Fruit fly (Drosophila melanogaster) whole organism, embryonic: Measurements from ENCODE around the gene crol.

ENCODE experiments used
- Ada2b ChIP-seq: fragments of 200-800 bp; sonication (Bioruptor generic); IDR thresholded peaks from 2 replicates; pipeline ENCODE4 v1.3.6; 2022; ENCODE audit warnings: missing biosample characterization, missing genetic modification characterization
- BEAF-32 ChIP-seq: fragments of 200-800 bp; sonication (Bioruptor generic); optimal IDR thresholded peaks from 3 replicates; lab custom pipeline; 2017; ENCODE audit warnings: missing biosample characterization, missing genetic modification characterization, mild to moderate bottlenecking, moderate library complexity, missing genetic modification reagents
- Blimp-1 ChIP-seq: fragments of 200-800 bp; sonication (Bioruptor generic); optimal IDR thresholded peaks from 3 replicates; lab custom pipeline; 2018; ENCODE audit warnings: missing biosample characterization, missing genetic modification characterization, mild to moderate bottlenecking, moderate library complexity, missing genetic modification reagents
- CG10321 ChIP-seq: fragments of 200-800 bp; sonication (Bioruptor generic); IDR thresholded peaks from 2 replicates; pipeline ENCODE4 v1.3.6; 2022; ENCODE audit warnings: missing biosample characterization, missing genetic modification characterization
- CG10366 ChIP-seq: fragments of 200-800 bp; sonication (Bioruptor generic); IDR thresholded peaks from 2 replicates; pipeline ENCODE4 v1.3.6; 2022; ENCODE audit warnings: missing biosample characterization, missing genetic modification characterization
- CG11093 ChIP-seq: fragments of 200-800 bp; sonication (Bioruptor generic); IDR thresholded peaks from 3 replicates; pipeline ENCODE4 v1.3.6; 2022; ENCODE audit warnings: missing biosample characterization, missing genetic modification characterization
- CG11696 ChIP-seq: fragments of 200-800 bp; sonication (Bioruptor generic); IDR thresholded peaks from 2 replicates; pipeline ENCODE4 v1.3.6; 2022; ENCODE audit warnings: missing biosample characterization, missing genetic modification characterization
- CG12236 ChIP-seq: fragments of 200-800 bp; sonication (Bioruptor generic); optimal IDR thresholded peaks from 2 replicates; lab custom pipeline; 2016; ENCODE audit warnings: missing biosample characterization, missing genetic modification characterization
- CG14710 ChIP-seq: fragments of 200-800 bp; sonication (Bioruptor generic); optimal IDR thresholded peaks from 3 replicates; lab custom pipeline; 2019; ENCODE audit warnings: missing biosample characterization, mild to moderate bottlenecking, missing genetic modification characterization, moderate library complexity
- CG17912 ChIP-seq: fragments of 200-800 bp; sonication (Bioruptor generic); optimal IDR thresholded peaks from 2 replicates; lab custom pipeline; 2018; ENCODE audit warnings: missing biosample characterization, mild to moderate bottlenecking, missing genetic modification characterization
- CG18599 ChIP-seq: fragments of 200-800 bp; sonication (Bioruptor generic); optimal IDR thresholded peaks from 3 replicates; lab custom pipeline; 2017; ENCODE audit warnings: missing biosample characterization, missing genetic modification characterization, mild to moderate bottlenecking, moderate library complexity, missing genetic modification reagents
- CG2678 ChIP-seq: fragments of 200-800 bp; sonication (Bioruptor generic); optimal IDR thresholded peaks from 3 replicates; lab custom pipeline; 2019; ENCODE audit warnings: missing biosample characterization, mild to moderate bottlenecking, missing genetic modification characterization, moderate library complexity
- CG42726 ChIP-seq: fragments of 200-800 bp; sonication (Bioruptor generic); IDR thresholded peaks from 2 replicates; pipeline ENCODE4 v1.3.6; 2022; ENCODE audit warnings: missing biosample characterization, missing genetic modification characterization; ENCODE audit not compliant: partially characterized antibody
- CG7745 ChIP-seq: fragments of 200-800 bp; sonication (Bioruptor generic); optimal IDR thresholded peaks from 2 replicates; lab custom pipeline; 2018; ENCODE audit warnings: missing biosample characterization, mild to moderate bottlenecking, missing genetic modification characterization, moderate library complexity
- CG7786 ChIP-seq: fragments of 200-800 bp; sonication (Bioruptor generic); optimal IDR thresholded peaks from 2 replicates; lab custom pipeline; 2016; ENCODE audit warnings: missing biosample characterization, missing genetic modification characterization
- CkIIα-i1 ChIP-seq: fragments of 200-800 bp; sonication (Bioruptor generic); IDR thresholded peaks from 2 replicates; pipeline ENCODE4 v1.3.6; 2022; ENCODE audit warnings: missing biosample characterization, missing genetic modification characterization
- Doc3 ChIP-seq: fragments of 200-800 bp; sonication (Bioruptor generic); IDR thresholded peaks from 3 replicates; pipeline ENCODE4 v1.3.6; 2022; ENCODE audit warnings: missing biosample characterization, missing genetic modification characterization; ENCODE audit not compliant: partially characterized antibody
- Dp ChIP-seq: fragments of 200-800 bp; sonication (Bioruptor generic); optimal IDR thresholded peaks from 2 replicates; lab custom pipeline; 2018; ENCODE audit warnings: missing biosample characterization, mild to moderate bottlenecking, missing genetic modification characterization, moderate library complexity
- E2f1 ChIP-seq: fragments of 200-800 bp; sonication (Bioruptor generic); IDR thresholded peaks from 2 replicates; pipeline ENCODE4 v1.3.6; 2022; ENCODE audit warnings: missing biosample characterization, missing genetic modification characterization
- E2f2 ChIP-seq: fragments of 200-800 bp; sonication (Bioruptor generic); IDR thresholded peaks from 2 replicates; pipeline ENCODE4 v1.3.6; 2022; ENCODE audit warnings: missing biosample characterization, missing genetic modification characterization
- Fer1 ChIP-seq: fragments of 200-800 bp; sonication (Bioruptor generic); optimal IDR thresholded peaks from 2 replicates; lab custom pipeline; 2017; ENCODE audit warnings: missing biosample characterization, mild to moderate bottlenecking, missing genetic modification characterization
- HLH3B ChIP-seq: fragments of 200-800 bp; sonication (Bioruptor generic); IDR thresholded peaks from 2 replicates; pipeline ENCODE4 v1.3.6; 2022; ENCODE audit warnings: missing biosample characterization, missing genetic modification characterization
- Hmx ChIP-seq: fragments of 200-800 bp; sonication (Bioruptor generic); optimal IDR thresholded peaks from 2 replicates; lab custom pipeline; 2016; ENCODE audit warnings: missing biosample characterization, missing genetic modification characterization
- Lhr ChIP-seq: fragments of 200-800 bp; sonication (Bioruptor generic); optimal IDR thresholded peaks from 3 replicates; lab custom pipeline; 2017; ENCODE audit warnings: mild to moderate bottlenecking, missing biosample characterization, missing genetic modification reagents, missing genetic modification characterization
- Max ChIP-seq: fragments of 200-800 bp; sonication (Bioruptor generic); optimal IDR thresholded peaks from 2 replicates; lab custom pipeline; 2016; ENCODE audit warnings: missing biosample characterization, mild to moderate bottlenecking, missing genetic modification characterization
- Mes4 ChIP-seq: fragments of 200-800 bp; sonication (Bioruptor generic); optimal IDR thresholded peaks from 2 replicates; lab custom pipeline; 2016; ENCODE audit warnings: missing biosample characterization, missing genetic modification characterization
- Myb ChIP-seq: fragments of 200-800 bp; sonication (Bioruptor generic); optimal IDR thresholded peaks from 2 replicates; lab custom pipeline; 2016; ENCODE audit warnings: missing biosample characterization, missing genetic modification characterization
- PHDP ChIP-seq: fragments of 200-800 bp; sonication (Bioruptor generic); optimal IDR thresholded peaks from 3 replicates; lab custom pipeline; 2018; ENCODE audit warnings: missing biosample characterization, mild to moderate bottlenecking, missing genetic modification characterization, moderate library complexity
- Rfx ChIP-seq: fragments of 200-800 bp; sonication (Bioruptor generic); IDR thresholded peaks from 2 replicates; pipeline ENCODE4 v1.3.6; 2022; ENCODE audit warnings: missing biosample characterization, missing genetic modification characterization
- Side ChIP-seq: fragments of 200-800 bp; sonication (Bioruptor generic); optimal IDR thresholded peaks from 2 replicates; lab custom pipeline; 2016; ENCODE audit warnings: missing biosample characterization, missing genetic modification characterization
- Sin3A ChIP-seq: fragments of >200 bp; optimal IDR thresholded peaks from 2 replicates; lab custom pipeline; 2018
- YL-1 ChIP-seq: fragments of 200-800 bp; sonication (Bioruptor generic); optimal IDR thresholded peaks from 3 replicates; lab custom pipeline; 2017; ENCODE audit warnings: missing biosample characterization, mild to moderate bottlenecking, missing genetic modification characterization
- al ChIP-seq: fragments of 200-800 bp; sonication (Bioruptor generic); IDR thresholded peaks from 2 replicates; pipeline ENCODE4 v1.3.6; 2022; ENCODE audit warnings: missing biosample characterization, missing genetic modification characterization
- ap ChIP-seq: fragments of 200-800 bp; sonication (Bioruptor generic); IDR thresholded peaks from 2 replicates; pipeline ENCODE4 v1.3.6; 2022; ENCODE audit warnings: missing biosample characterization, missing genetic modification characterization
- chinmo ChIP-seq: fragments of 200-800 bp; sonication (Bioruptor generic); IDR thresholded peaks from 4 replicates; pipeline ENCODE4 v1.3.6; 2022; ENCODE audit warnings: missing biosample characterization, missing genetic modification characterization; ENCODE audit not compliant: partially characterized antibody
- crc ChIP-seq: fragments of 200-800 bp; sonication (Bioruptor generic); optimal IDR thresholded peaks from 2 replicates; lab custom pipeline; 2016; ENCODE audit warnings: missing biosample characterization, missing genetic modification characterization
- dan ChIP-seq: fragments of 200-800 bp; sonication (Bioruptor generic); IDR thresholded peaks from 2 replicates; pipeline ENCODE4 v1.3.6; 2022; ENCODE audit warnings: missing biosample characterization, missing genetic modification characterization
- dmrt99B ChIP-seq: fragments of 200-800 bp; sonication (Bioruptor generic); optimal IDR thresholded peaks from 2 replicates; lab custom pipeline; 2018; ENCODE audit warnings: missing biosample characterization, mild to moderate bottlenecking, missing genetic modification characterization, moderate library complexity
- emc ChIP-seq: fragments of 200-800 bp; sonication (Bioruptor generic); optimal IDR thresholded peaks from 2 replicates; lab custom pipeline; 2016; ENCODE audit warnings: missing biosample characterization, missing genetic modification characterization
- exex ChIP-seq: fragments of 200-800 bp; sonication (Bioruptor generic); optimal IDR thresholded peaks from 4 replicates; lab custom pipeline; 2018; ENCODE audit warnings: missing biosample characterization, mild to moderate bottlenecking, missing genetic modification characterization, moderate library complexity
- gsb ChIP-seq: fragments of 200-800 bp; sonication (Bioruptor generic); IDR thresholded peaks from 2 replicates; pipeline ENCODE4 v1.3.6; 2022; ENCODE audit warnings: missing biosample characterization, missing genetic modification characterization
- hbn ChIP-seq: fragments of 200-800 bp; sonication (Bioruptor generic); IDR thresholded peaks from 2 replicates; pipeline ENCODE4 v1.3.6; 2022; ENCODE audit warnings: missing biosample characterization, missing genetic modification characterization; ENCODE audit not compliant: partially characterized antibody
- her ChIP-seq: fragments of 200-800 bp; sonication (Bioruptor generic); optimal IDR thresholded peaks from 2 replicates; lab custom pipeline; 2016; ENCODE audit warnings: missing biosample characterization, missing genetic modification characterization
- maf-S ChIP-seq: fragments of 200-800 bp; sonication (Bioruptor generic); optimal IDR thresholded peaks from 2 replicates; lab custom pipeline; 2016; ENCODE audit warnings: missing biosample characterization, missing genetic modification characterization
- oc ChIP-seq: fragments of 200-800 bp; sonication (Bioruptor generic); optimal IDR thresholded peaks from 2 replicates; lab custom pipeline; 2018; ENCODE audit warnings: missing biosample characterization, mild to moderate bottlenecking, missing genetic modification characterization, moderate library complexity
- repo ChIP-seq: fragments of 200-800 bp; sonication (Bioruptor generic); optimal IDR thresholded peaks from 2 replicates; lab custom pipeline; 2016; ENCODE audit warnings: missing biosample characterization, missing genetic modification characterization
- run ChIP-seq: fragments of 200-800 bp; sonication (Bioruptor generic); optimal IDR thresholded peaks from 3 replicates; lab custom pipeline; 2018; ENCODE audit warnings: missing biosample characterization, mild to moderate bottlenecking, missing genetic modification characterization
- sens ChIP-seq: fragments of 200-800 bp; sonication (Bioruptor generic); peaks from one replicate; lab custom pipeline; 2016; ENCODE audit warnings: missing biosample characterization, missing genetic modification characterization
- slbo ChIP-seq: fragments of 200-800 bp; sonication (Bioruptor generic); IDR thresholded peaks from 2 replicates; pipeline ENCODE4 v1.3.6; 2022; ENCODE audit warnings: missing biosample characterization, missing genetic modification characterization
- slou ChIP-seq: fragments of 200-800 bp; sonication (Bioruptor generic); optimal IDR thresholded peaks from 3 replicates; lab custom pipeline; 2016; ENCODE audit warnings: missing biosample characterization, missing genetic modification characterization
- slp2 ChIP-seq: fragments of 200-800 bp; sonication (Bioruptor generic); optimal IDR thresholded peaks from 2 replicates; lab custom pipeline; 2016; ENCODE audit warnings: missing biosample characterization, missing genetic modification characterization
- ssp ChIP-seq: fragments of 200-800 bp; sonication (Bioruptor generic); IDR thresholded peaks from 2 replicates; pipeline ENCODE4 v1.3.6; 2022; ENCODE audit warnings: missing biosample characterization, missing genetic modification characterization

The crol gene

dm6 chr2L:11807697-11808226, 1.5 kb downstream of the crol start (continued):
- TF ChIP-seq slp2 (GFP tag; lab: Kevin White, UChicago) (no peak), ssp (GFP tag; lab: Robert Waterston, UW) (no peak), E2f2 (GFP tag; lab: Robert Waterston, UW) (peak; percentile 12; the same call in 1 of the 2 replicates), CG14710 (no peak), Dp (GFP tag; lab: Kevin White, UChicago) (no peak), Sin3A (no peak), Blimp-1 (GFP tag; lab: Kevin White, UChicago) (no peak), ap (GFP tag; lab: Robert Waterston, UW) (no peak), Mes4 (GFP tag; lab: Kevin White, UChicago) (peak; percentile 48), Fer1 (GFP tag; lab: Kevin White, UChicago) (no peak), Ada2b (GFP tag; lab: Robert Waterston, UW) (no peak), CG11093 (GFP tag; lab: Robert Waterston, UW) (no peak), gsb (GFP tag; lab: Robert Waterston, UW) (no peak), E2f1 (peak; percentile 9; the same call in 1 of the 2 replicates), YL-1 (GFP tag; lab: Kevin White, UChicago) (peak; percentile 6), CG10321 (GFP tag; lab: Robert Waterston, UW) (no peak), her (GFP tag; lab: Kevin White, UChicago) (peak; percentile 34), Lhr (GFP tag; lab: Kevin White, UChicago) (no peak), dmrt99B (tag; lab: Kevin White, UChicago) (no peak), CG7786 (GFP tag; lab: Kevin White, UChicago) (no peak), BEAF-32 (GFP tag; lab: Kevin White, UChicago) (no peak), emc (GFP tag; lab: Kevin White, UChicago) (no peak), repo (GFP tag; lab: Kevin White, UChicago) (peak; percentile 48), crc (GFP tag; lab: Kevin White, UChicago) (no peak), CG18599 (GFP tag; lab: Kevin White, UChicago) (peak; percentile 62), CG17912 (GFP tag; lab: Kevin White, UChicago) (no peak), run (peak; percentile 71), CG2678 (no peak), dan (no peak), Max (GFP tag; lab: Kevin White, UChicago) (no peak), CG42726 (GFP tag; lab: Robert Waterston, UW) (peak; percentile 81), Rfx (GFP tag; lab: Robert Waterston, UW) (no peak; the same call in 1 of the 2 replicates), HLH3B (GFP tag; lab: Robert Waterston, UW) (no peak), al (GFP tag; lab: Robert Waterston, UW) (no peak), maf-S (GFP tag; lab: Kevin White, UChicago) (no peak), Doc3 (GFP tag; lab: Robert Waterston, UW) (no peak), Myb (GFP tag; lab: Kevin White, UChicago) (no peak), hbn (no peak), CkIIα-i1 (GFP tag; lab: Robert Waterston, UW) (no peak), chinmo (GFP tag; lab: Robert Waterston, UW) (peak; percentile 98), Hmx (no peak), sens (peak; percentile 88), slbo (GFP tag; lab: Robert Waterston, UW) (peak; percentile 45; the same call in 1 of the 2 replicates), Side (GFP tag; lab: Kevin White, UChicago) (peak; percentile 34), slou (GFP tag; lab: Kevin White, UChicago) (no peak), oc (no peak), CG12236 (GFP tag; lab: Kevin White, UChicago) (no peak), CG7745 (tag; lab: Kevin White, UChicago) (peak; percentile 2), CG11696 (GFP tag; lab: Robert Waterston, UW) (no peak), CG10366 (GFP tag; lab: Robert Waterston, UW) (no peak), PHDP (tag; lab: Kevin White, UChicago) (no peak), exex (tag; lab: Kevin White, UChicago) (peak; percentile 37)
